Fruit fly (Drosophila melanogaster) whole organism, embryonic: ENCODE data around the gene cmb.

Experiments used
- Antp ChIP-seq: fragments of 200-800 bp; sonication (Bioruptor generic); optimal IDR thresholded peaks from 3 replicates; lab custom pipeline; 2016; ENCODE audit warnings: missing biosample characterization, missing genetic modification characterization
- C15 ChIP-seq: fragments of 200-800 bp; sonication (Bioruptor generic); IDR thresholded peaks from 3 replicates; pipeline ENCODE4 v1.3.6; 2022; ENCODE audit warnings: missing biosample characterization, missing genetic modification characterization
- CG10462 ChIP-seq: fragments of 200-800 bp; sonication (Bioruptor generic); optimal IDR thresholded peaks from 2 replicates; lab custom pipeline; 2016; ENCODE audit warnings: missing biosample characterization, missing genetic modification characterization
- CG10565 ChIP-seq: fragments of 200-800 bp; sonication (Bioruptor generic); optimal IDR thresholded peaks from 3 replicates; lab custom pipeline; 2016; ENCODE audit warnings: missing biosample characterization, mild to moderate bottlenecking, missing genetic modification characterization
- CG10959 ChIP-seq: fragments of 200-800 bp; sonication (Bioruptor generic); IDR thresholded peaks from 2 replicates; pipeline ENCODE4 v1.3.6; 2022; ENCODE audit warnings: missing biosample characterization, missing genetic modification characterization
- CG12391 ChIP-seq: fragments of 200-800 bp; sonication (Bioruptor generic); optimal IDR thresholded peaks from 3 replicates; lab custom pipeline; 2018; ENCODE audit warnings: missing biosample characterization, mild to moderate bottlenecking, missing genetic modification characterization, moderate library complexity
- CG13287 ChIP-seq: fragments of 200-800 bp; sonication (Bioruptor generic); IDR thresholded peaks from 2 replicates; pipeline ENCODE4 v1.3.6; 2022; ENCODE audit warnings: missing biosample characterization, missing genetic modification characterization; ENCODE audit not compliant: partially characterized antibody
- CG13424 ChIP-seq: fragments of 200-800 bp; sonication (Bioruptor generic); optimal IDR thresholded peaks from 2 replicates; lab custom pipeline; 2019; ENCODE audit warnings: missing biosample characterization, mild to moderate bottlenecking, missing genetic modification characterization, moderate library complexity
- CG14710 ChIP-seq: fragments of 200-800 bp; sonication (Bioruptor generic); optimal IDR thresholded peaks from 3 replicates; lab custom pipeline; 2019; ENCODE audit warnings: missing biosample characterization, mild to moderate bottlenecking, missing genetic modification characterization, moderate library complexity
- CG15696 ChIP-seq: fragments of 200-800 bp; sonication (Bioruptor generic); optimal IDR thresholded peaks from 2 replicates; lab custom pipeline; 2019; ENCODE audit warnings: missing biosample characterization, mild to moderate bottlenecking, missing genetic modification characterization, moderate library complexity
- CG17912 ChIP-seq: fragments of 200-800 bp; sonication (Bioruptor generic); optimal IDR thresholded peaks from 2 replicates; lab custom pipeline; 2018; ENCODE audit warnings: missing biosample characterization, mild to moderate bottlenecking, missing genetic modification characterization
- CG18599 ChIP-seq: fragments of 200-800 bp; sonication (Bioruptor generic); optimal IDR thresholded peaks from 3 replicates; lab custom pipeline; 2017; ENCODE audit warnings: missing biosample characterization, missing genetic modification characterization, mild to moderate bottlenecking, moderate library complexity, missing genetic modification reagents
- CG31224 ChIP-seq: fragments of 200-800 bp; sonication (Bioruptor generic); IDR thresholded peaks from 2 replicates; pipeline ENCODE4 v1.3.6; 2022; ENCODE audit warnings: missing biosample characterization, missing genetic modification characterization
- CG34376 ChIP-seq: fragments of 200-800 bp; sonication (Bioruptor generic); optimal IDR thresholded peaks from 2 replicates; lab custom pipeline; 2018; ENCODE audit warnings: missing biosample characterization, mild to moderate bottlenecking, missing genetic modification characterization
- CG34422 ChIP-seq: fragments of 200-800 bp; sonication (Bioruptor generic); IDR thresholded peaks from 3 replicates; pipeline ENCODE4 v1.3.6; 2022; ENCODE audit warnings: missing biosample characterization, missing genetic modification characterization
- CG4707 ChIP-seq: fragments of 200-800 bp; sonication (Bioruptor generic); optimal IDR thresholded peaks from 2 replicates; lab custom pipeline; 2018; ENCODE audit warnings: missing biosample characterization, mild to moderate bottlenecking, missing genetic modification characterization, moderate library complexity
- CG6654 ChIP-seq: fragments of 200-800 bp; sonication (Bioruptor generic); optimal IDR thresholded peaks from 2 replicates; lab custom pipeline; 2017; ENCODE audit warnings: missing biosample characterization, mild to moderate bottlenecking, missing genetic modification characterization
- CG7372 ChIP-seq: fragments of 200-800 bp; sonication (Bioruptor generic); IDR thresholded peaks from 2 replicates; pipeline ENCODE4 v1.3.6; 2022; ENCODE audit warnings: missing biosample characterization, missing genetic modification characterization
- CG8478 ChIP-seq: fragments of >200 bp; optimal IDR thresholded peaks from 2 replicates; lab custom pipeline; 2018
- CG9215 ChIP-seq: fragments of 200-800 bp; sonication (Bioruptor generic); IDR thresholded peaks from 2 replicates; pipeline ENCODE4 v1.3.6; 2022; ENCODE audit warnings: missing biosample characterization, missing genetic modification characterization
- Dfd ChIP-seq, 2 experiments: fragments of >200 bp; optimal IDR thresholded peaks; 2 replicates each; lab custom pipeline; 2017; ENCODE audit warnings: missing biosample characterization in 2 of 2, missing genetic modification characterization in 2 of 2
- Doc2 ChIP-seq: fragments of 200-800 bp; sonication (Bioruptor generic); IDR thresholded peaks from 2 replicates; pipeline ENCODE4 v1.3.6; 2022; ENCODE audit warnings: missing biosample characterization, missing genetic modification characterization
- Gug ChIP-seq: fragments of 200-800 bp; sonication (Bioruptor generic); IDR thresholded peaks from 4 replicates; pipeline ENCODE4 v1.3.6; 2022; ENCODE audit warnings: missing biosample characterization, missing genetic modification characterization
- Hey ChIP-seq: fragments of 200-800 bp; sonication (Bioruptor generic); optimal IDR thresholded peaks from 3 replicates; lab custom pipeline; 2018; ENCODE audit warnings: missing biosample characterization, mild to moderate bottlenecking, missing genetic modification characterization
- NC2β ChIP-seq: fragments of 200-800 bp; sonication (Bioruptor generic); optimal IDR thresholded peaks from 2 replicates; lab custom pipeline; 2016; ENCODE audit warnings: missing biosample characterization, missing genetic modification characterization
- Pdp1 ChIP-seq, 2 experiments: fragments of 200-800 bp; sonication (Bioruptor generic); optimal IDR thresholded peaks; 3 replicates each; lab custom pipeline; 2016; ENCODE audit warnings: missing biosample characterization in 2 of 2, missing genetic modification characterization in 2 of 2, mild to moderate bottlenecking in 1 of 2, moderate library complexity in 1 of 2
- Ptx1 ChIP-seq: fragments of 200-800 bp; sonication (Bioruptor generic); IDR thresholded peaks from 2 replicates; pipeline ENCODE4 v1.3.6; 2022; ENCODE audit warnings: missing biosample characterization, missing genetic modification characterization
- Spps ChIP-seq: fragments of 200-800 bp; sonication (Bioruptor generic); optimal IDR thresholded peaks from 2 replicates; lab custom pipeline; 2018; ENCODE audit warnings: missing biosample characterization, mild to moderate bottlenecking, missing genetic modification characterization
- Ssrp ChIP-seq: fragments of 200-800 bp; sonication (Bioruptor generic); optimal IDR thresholded peaks from 2 replicates; lab custom pipeline; 2018; ENCODE audit warnings: missing biosample characterization, mild to moderate bottlenecking, missing genetic modification characterization, moderate library complexity
- TFAM ChIP-seq: fragments of 200-800 bp; sonication (Bioruptor generic); optimal IDR thresholded peaks from 2 replicates; lab custom pipeline; 2017; ENCODE audit warnings: missing biosample characterization, missing genetic modification characterization, inconsistent platforms
- bab2 ChIP-seq: fragments of 200-800 bp; sonication (Bioruptor generic); optimal IDR thresholded peaks from 2 replicates; lab custom pipeline; 2016; ENCODE audit warnings: missing biosample characterization, missing genetic modification characterization
- chif ChIP-seq, 2 experiments: fragments of 200-800 bp; sonication (Bioruptor generic); optimal IDR thresholded peaks; 3 replicates each; lab custom pipeline; 2016; ENCODE audit warnings: missing biosample characterization in 2 of 2, missing genetic modification characterization in 2 of 2
- dysf ChIP-seq: fragments of 200-800 bp; sonication (Bioruptor generic); IDR thresholded peaks from 3 replicates; pipeline ENCODE4 v1.3.6; 2022; ENCODE audit warnings: missing biosample characterization, missing genetic modification characterization
- emc ChIP-seq: fragments of 200-800 bp; sonication (Bioruptor generic); optimal IDR thresholded peaks from 2 replicates; lab custom pipeline; 2016; ENCODE audit warnings: missing biosample characterization, missing genetic modification characterization
- fd64A ChIP-seq: fragments of 200-800 bp; sonication (Bioruptor generic); optimal IDR thresholded peaks from 3 replicates; lab custom pipeline; 2018; ENCODE audit warnings: missing biosample characterization, mild to moderate bottlenecking, missing genetic modification characterization
- ftz-f1 ChIP-seq: fragments of 200-800 bp; sonication (Bioruptor generic); optimal IDR thresholded peaks from 2 replicates; lab custom pipeline; 2016; ENCODE audit warnings: missing biosample characterization, missing genetic modification characterization
- gem ChIP-seq: fragments of 200-800 bp; sonication (Bioruptor generic); optimal IDR thresholded peaks from 2 replicates; lab custom pipeline; 2019; ENCODE audit warnings: missing biosample characterization, mild to moderate bottlenecking, missing genetic modification characterization, moderate library complexity
- lmd ChIP-seq: fragments of 200-800 bp; sonication (Bioruptor generic); IDR thresholded peaks from 2 replicates; pipeline ENCODE4 v1.3.6; 2022; ENCODE audit warnings: missing biosample characterization, missing genetic modification characterization
- pfk ChIP-seq: fragments of 200-800 bp; sonication (Bioruptor generic); optimal IDR thresholded peaks from 2 replicates; lab custom pipeline; 2018; ENCODE audit warnings: missing biosample characterization, mild to moderate bottlenecking, missing genetic modification characterization, moderate library complexity
- ro ChIP-seq: fragments of 200-800 bp; sonication (Bioruptor generic); IDR thresholded peaks from 2 replicates; pipeline ENCODE4 v1.3.6; 2022; ENCODE audit warnings: missing biosample characterization, missing genetic modification characterization
- row ChIP-seq: fragments of 200-800 bp; sonication (Bioruptor generic); IDR thresholded peaks from 3 replicates; pipeline ENCODE4 v1.3.6; 2022; ENCODE audit warnings: missing biosample characterization, missing genetic modification characterization
- sc ChIP-seq, 3 experiments: fragments of >200 bp in 2 of 3; fragments of 200-800 bp in 1 of 3; sonication (Bioruptor generic) in 1 of 3; optimal IDR thresholded peaks; 2 replicates in 2 of 3; 3 replicates in 1 of 3; lab custom pipeline; 2017; ENCODE audit warnings: mild to moderate bottlenecking in 1 of 3, missing biosample characterization in 1 of 3, missing genetic modification characterization in 1 of 3, missing genetic modification reagents in 1 of 3
- seq ChIP-seq: fragments of 200-800 bp; sonication (Bioruptor generic); IDR thresholded peaks from 2 replicates; pipeline ENCODE4 v1.3.6; 2022; ENCODE audit warnings: missing biosample characterization, missing genetic modification characterization
- slp2 ChIP-seq: fragments of 200-800 bp; sonication (Bioruptor generic); optimal IDR thresholded peaks from 2 replicates; lab custom pipeline; 2016; ENCODE audit warnings: missing biosample characterization, missing genetic modification characterization
- trh ChIP-seq: fragments of 200-800 bp; sonication (Bioruptor generic); optimal IDR thresholded peaks from 2 replicates; lab custom pipeline; 2016; ENCODE audit warnings: missing biosample characterization, missing genetic modification characterization
- wdn ChIP-seq: fragments of 200-800 bp; sonication (Bioruptor generic); IDR thresholded peaks from 2 replicates; pipeline ENCODE4 v1.3.6; 2022; ENCODE audit warnings: missing biosample characterization, missing genetic modification characterization
- wek ChIP-seq: fragments of 200-800 bp; sonication (Bioruptor generic); optimal IDR thresholded peaks from 3 replicates; lab custom pipeline; 2018; ENCODE audit warnings: missing biosample characterization, mild to moderate bottlenecking, missing genetic modification characterization, moderate library complexity
- zen2 ChIP-seq: fragments of 200-800 bp; sonication (Bioruptor generic); IDR thresholded peaks from 3 replicates; pipeline ENCODE4 v1.3.6; 2022; ENCODE audit warnings: missing biosample characterization, missing genetic modification characterization; ENCODE audit not compliant: partially characterized antibody

cmb gene

dm6 chr3L:13476566-13477452 is 34.4 kb downstream of the cmb start (continued):
- peak; percentile 94 for TF ChIP-seq CG13424
- TF ChIP-seq Ssrp (tag; lab: Kevin White, UChicago), result peak; percentile 90
- TF ChIP-seq wek, result peak; percentile 2
- peak; percentile 84 for TF ChIP-seq seq (GFP tag; lab: Robert Waterston, UW)
- TF ChIP-seq sc (optimal IDR thresholded peaks at IDR 0.05; lab: Kevin White, UChicago), result no peak
- TF ChIP-seq sc (GFP tag; optimal IDR thresholded peaks at IDR 0.05; lab: Kevin White, UChicago), result peak; percentile 87
- no peak for TF ChIP-seq CG34376 (GFP tag; lab: Kevin White, UChicago)
- TF ChIP-seq TFAM, result peak; percentile 54
- peak; percentile 87 for TF ChIP-seq CG9215 (GFP tag; lab: Robert Waterston, UW)
- peak; percentile 71; the same call in 1 of the 2 replicates for TF ChIP-seq CG7372 (GFP tag; lab: Robert Waterston, UW)
- no peak for TF ChIP-seq CG8478 (lab: Kevin White, UChicago)
- peak; percentile 77 for TF ChIP-seq fd64A (GFP tag; lab: Kevin White, UChicago)
- peak; percentile 82; the same call in 3 of the 4 replicates for TF ChIP-seq Gug
- peak; percentile 39 for TF ChIP-seq CG15696 (tag; lab: Kevin White, UChicago)
- TF ChIP-seq Spps (tag; lab: Kevin White, UChicago), result peak; percentile 68
- TF ChIP-seq CG31224 (GFP tag; lab: Robert Waterston, UW), result peak; percentile 75
- TF ChIP-seq row (GFP tag; lab: Robert Waterston, UW), result peak; percentile 86
- TF ChIP-seq ro, result no peak
- TF ChIP-seq Ptx1, result peak; percentile 92
- TF ChIP-seq CG34422 (GFP tag; lab: Robert Waterston, UW), result peak; percentile 84
- TF ChIP-seq Dfd (GFP tag; optimal IDR thresholded peaks at IDR 0.05; lab: Kevin White, UChicago), result no peak
- peak; percentile 68 to 73 for TF ChIP-seq Pdp1 (GFP tag; optimal IDR thresholded peaks at IDR 0.05; lab: Kevin White, UChicago)
- peak; percentile 56 to 66 for TF ChIP-seq chif (GFP tag; optimal IDR thresholded peaks at IDR 0.05; lab: Kevin White, UChicago)
- no peak for TF ChIP-seq pfk (GFP tag; lab: Kevin White, UChicago)
- TF ChIP-seq ftz-f1 (GFP tag; lab: Kevin White, UChicago), result no peak
- no peak for TF ChIP-seq Doc2 (GFP tag; lab: Robert Waterston, UW)
- TF ChIP-seq CG4707, result peak; percentile 59
- peak; percentile 94 for TF ChIP-seq dysf
- peak; percentile 86 for TF ChIP-seq CG14710 (tag; lab: Kevin White, UChicago)
- TF ChIP-seq CG10959 (GFP tag; lab: Robert Waterston, UW), result 0 out of 2 replicates have a peak, but pooled peaks have one; percentile 19
- TF ChIP-seq NC2β (GFP tag; lab: Kevin White, UChicago), result peak; percentile 20
- TF ChIP-seq slp2 (GFP tag; lab: Kevin White, UChicago), result peak; percentile 6
- peak; percentile 92 for TF ChIP-seq CG12391 (tag; lab: Kevin White, UChicago)
- peak; percentile 37 for TF ChIP-seq CG10565 (GFP tag; lab: Kevin White, UChicago)
- peak; percentile 85 for TF ChIP-seq zen2 (GFP tag; lab: Robert Waterston, UW)
- peak; percentile 89 for TF ChIP-seq CG18599 (GFP tag; lab: Kevin White, UChicago)
- peak; percentile 67 for TF ChIP-seq bab2 (GFP tag; lab: Kevin White, UChicago)
- peak; percentile 62 for TF ChIP-seq CG10462
- peak; percentile 95 for TF ChIP-seq gem
- TF ChIP-seq C15 (GFP tag; lab: Robert Waterston, UW), result peak; percentile 55; the same call in 1 of the 3 replicates
- TF ChIP-seq lmd (GFP tag; lab: Robert Waterston, UW), result peak; percentile 92
- peak; percentile 83 for TF ChIP-seq CG6654 (GFP tag; lab: Kevin White, UChicago)
- TF ChIP-seq trh (GFP tag; lab: Kevin White, UChicago), result peak; percentile 68
- peak; percentile 63 for TF ChIP-seq emc (GFP tag; lab: Kevin White, UChicago)
- peak; percentile 61 for TF ChIP-seq wdn (GFP tag; lab: Robert Waterston, UW)
- peak; percentile 63; the same call in 1 of the 2 replicates for TF ChIP-seq CG13287
- TF ChIP-seq Antp, result no peak
- no peak for TF ChIP-seq Hey (tag; lab: Kevin White, UChicago)
- peak; percentile 57 for TF ChIP-seq CG17912 (GFP tag; lab: Kevin White, UChicago)
